Worm (Caenorhabditis elegans) whole organism, L4/young adult: ENCODE measurements around the gene C17B7.4.

ENCODE experiments used
- dao-5 ChIP-seq: sonication (generic microtip); optimal IDR thresholded peaks from 2 replicates; lab custom pipeline; 2016; ENCODE audit warnings: missing genotype, missing genetic modification characterization, moderate library complexity, missing compliant biosample characterization
- him-1 ChIP-seq: sonication (generic microtip); optimal IDR thresholded peaks from 2 replicates; lab custom pipeline; 2016; ENCODE audit warnings: missing genotype, missing genetic modification reagents, missing genetic modification characterization, missing compliant biosample characterization

DNA sequence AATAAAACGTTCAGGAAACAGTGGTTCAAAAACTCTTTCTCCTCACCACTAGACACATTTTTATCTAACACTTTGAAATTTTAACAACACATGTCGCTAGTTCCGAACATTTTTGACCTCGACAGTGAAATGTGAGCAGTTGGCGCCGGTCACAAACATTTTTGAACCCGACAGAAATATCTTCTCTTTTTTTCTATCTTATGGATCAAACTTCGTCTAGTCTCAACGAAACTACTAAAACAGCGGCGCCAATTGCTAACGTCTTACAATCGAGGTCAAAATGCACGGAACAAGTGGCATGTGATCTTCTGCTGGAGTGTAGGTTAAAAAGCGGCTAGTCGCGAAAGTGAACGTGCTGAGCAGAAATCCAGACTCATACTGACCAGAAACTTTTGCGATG, 4.9 kb downstream of the C17B7.4 start:
- no peak for TF ChIP-seq him-1 (tag; lab: Kevin White, UChicago)
- TF ChIP-seq dao-5 (tag; lab: Kevin White, UChicago), result no peak
